Fruit fly (Drosophila melanogaster) whole organism, adult: ENCODE measurements around the gene CG43339.

ENCODE experiments used
- CG11617 ChIP-seq: fragments of 200-800 bp; sonication (Bioruptor generic); optimal IDR thresholded peaks from 2 replicates; lab custom pipeline; 2017; ENCODE audit warnings: mild to moderate bottlenecking, missing biosample characterization, missing genetic modification reagents, missing genetic modification characterization
- CG12768 ChIP-seq: fragments of 200-800 bp; sonication (Bioruptor generic); optimal IDR thresholded peaks from 2 replicates; lab custom pipeline; 2017; ENCODE audit warnings: missing biosample characterization, missing genetic modification characterization, mild to moderate bottlenecking, moderate library complexity, missing genetic modification reagents
- CG14711 ChIP-seq: fragments of 200-800 bp; sonication (Bioruptor generic); optimal IDR thresholded peaks from 2 replicates; lab custom pipeline; 2018; ENCODE audit warnings: missing biosample characterization, mild to moderate bottlenecking, missing genetic modification characterization, moderate library complexity
- CG1620 ChIP-seq: fragments of 200-800 bp; sonication (Bioruptor generic); optimal IDR thresholded peaks from 2 replicates; lab custom pipeline; 2016; ENCODE audit warnings: missing biosample characterization, missing genetic modification characterization
- CG33017 ChIP-seq: fragments of 200-800 bp; sonication (Bioruptor generic); optimal IDR thresholded peaks from 2 replicates; lab custom pipeline; 2018; ENCODE audit warnings: missing biosample characterization, mild to moderate bottlenecking, missing genetic modification characterization, moderate library complexity
- CG5204 ChIP-seq: fragments of 200-800 bp; sonication (Bioruptor generic); optimal IDR thresholded peaks from 2 replicates; lab custom pipeline; 2016; ENCODE audit warnings: missing biosample characterization, missing genetic modification characterization
- CG7045 ChIP-seq: fragments of 200-800 bp; sonication (Bioruptor generic); optimal IDR thresholded peaks from 2 replicates; lab custom pipeline; 2017; ENCODE audit warnings: missing biosample characterization, mild to moderate bottlenecking, missing genetic modification characterization
- CG7101 ChIP-seq: fragments of 200-800 bp; sonication (Bioruptor generic); optimal IDR thresholded peaks from 2 replicates; lab custom pipeline; 2018; ENCODE audit warnings: missing biosample characterization, mild to moderate bottlenecking, missing genetic modification characterization, moderate library complexity
- Clk ChIP-seq: fragments of 200-800 bp; sonication (Bioruptor generic); optimal IDR thresholded peaks from 2 replicates; lab custom pipeline; 2017; ENCODE audit warnings: missing biosample characterization, missing genetic modification characterization
- Crg-1 ChIP-seq: fragments of 200-800 bp; sonication (Bioruptor generic); optimal IDR thresholded peaks from 2 replicates; lab custom pipeline; 2016; ENCODE audit warnings: missing biosample characterization, missing genetic modification characterization
- Hr96 ChIP-seq: fragments of 200-800 bp; sonication (Bioruptor generic); optimal IDR thresholded peaks from 2 replicates; lab custom pipeline; 2016; ENCODE audit warnings: missing biosample characterization, missing genetic modification characterization
- Mnt ChIP-seq: fragments of 200-800 bp; sonication (Bioruptor generic); optimal IDR thresholded peaks from 2 replicates; lab custom pipeline; 2016; ENCODE audit warnings: missing biosample characterization, mild to moderate bottlenecking, missing genetic modification characterization
- bab1 ChIP-seq: fragments of 200-800 bp; sonication (Bioruptor generic); optimal IDR thresholded peaks from 3 replicates; lab custom pipeline; 2019; ENCODE audit warnings: missing biosample characterization, mild to moderate bottlenecking, missing genetic modification characterization, moderate library complexity
- cic ChIP-seq: fragments of 200-800 bp; sonication (Bioruptor generic); optimal IDR thresholded peaks from 2 replicates; lab custom pipeline; 2017; ENCODE audit warnings: missing biosample characterization, mild to moderate bottlenecking, missing genetic modification characterization, moderate library complexity
- cnc ChIP-seq, 2 experiments: fragments of >200 bp; optimal IDR thresholded peaks; 2 replicates each; lab custom pipeline; 2017
- kay ChIP-seq: fragments of 200-800 bp; sonication (Bioruptor generic); peaks from one replicate; lab custom pipeline; 2016; ENCODE audit warnings: missing biosample characterization, missing genetic modification characterization, borderline replicate concordance
- ovo ChIP-seq: fragments of 200-800 bp; sonication (Bioruptor generic); optimal IDR thresholded peaks from 2 replicates; lab custom pipeline; 2016; ENCODE audit warnings: missing biosample characterization, missing genetic modification characterization
- pad ChIP-seq: fragments of 200-800 bp; sonication (Bioruptor generic); optimal IDR thresholded peaks from 3 replicates; lab custom pipeline; 2017; ENCODE audit warnings: missing biosample characterization, missing genetic modification characterization, mild to moderate bottlenecking, moderate library complexity, missing genetic modification reagents
- tj ChIP-seq: fragments of 200-800 bp; sonication (Bioruptor generic); optimal IDR thresholded peaks from 3 replicates; lab custom pipeline; 2017; ENCODE audit warnings: missing biosample characterization, mild to moderate bottlenecking, missing genetic modification characterization, moderate library complexity
- toe ChIP-seq: fragments of 200-800 bp; sonication (Bioruptor generic); optimal IDR thresholded peaks from 2 replicates; lab custom pipeline; 2016; ENCODE audit warnings: missing biosample characterization, missing genetic modification characterization

The CG43339 gene

dm6 chr2L:18665952-18666606 is 7.0 kb downstream of the CG43339 start:
- TF ChIP-seq toe (GFP tag; lab: Kevin White, UChicago), result peak; percentile 35
- no peak for TF ChIP-seq tj
- TF ChIP-seq kay (GFP tag; lab: Kevin White, UChicago), result no peak
- TF ChIP-seq bab1 (GFP tag; lab: Kevin White, UChicago), result peak; percentile 14
- TF ChIP-seq CG1620 (GFP tag; lab: Kevin White, UChicago), result peak; percentile 43
- TF ChIP-seq ovo (GFP tag; lab: Kevin White, UChicago), result no peak
- TF ChIP-seq CG7045 (GFP tag; lab: Kevin White, UChicago), result no peak
- no peak for TF ChIP-seq CG14711 (tag; lab: Kevin White, UChicago)
- TF ChIP-seq Hr96 (GFP tag; lab: Kevin White, UChicago), result peak; percentile 2
- TF ChIP-seq CG5204 (GFP tag; lab: Kevin White, UChicago), result peak; percentile 50
- no peak for TF ChIP-seq CG12768 (GFP tag; lab: Kevin White, UChicago)
- TF ChIP-seq cnc (optimal IDR thresholded peaks at IDR 0.05; lab: Kevin White, UChicago), result no peak
- no peak for TF ChIP-seq pad

- no peak for TF ChIP-seq CG1620 (GFP tag; lab: Kevin White, UChicago)
Observed at dm6 chr2L:18664707-18665550, 8.2 kb downstream of the CG43339 start.

dm6 chr2L:18663395-18663794 is 9.7 kb downstream of the CG43339 start:
- TF ChIP-seq toe (GFP tag; lab: Kevin White, UChicago), result no peak
- peak; percentile 6 for TF ChIP-seq kay (GFP tag; lab: Kevin White, UChicago)
- no peak for TF ChIP-seq CG12768 (GFP tag; lab: Kevin White, UChicago)

dm6 chr2L:18658108-18658507 is 15.0 kb downstream of the CG43339 start:
- no peak for TF ChIP-seq CG5204 (GFP tag; lab: Kevin White, UChicago)
- no peak for TF ChIP-seq CG1620 (GFP tag; lab: Kevin White, UChicago)
- TF ChIP-seq CG14711 (tag; lab: Kevin White, UChicago), result no peak
- no peak for TF ChIP-seq Mnt (GFP tag; lab: Kevin White, UChicago)
- TF ChIP-seq CG7045 (GFP tag; lab: Kevin White, UChicago), result no peak
- no peak for TF ChIP-seq tj
- no peak for TF ChIP-seq CG33017 (tag; lab: Kevin White, UChicago)

- no peak for TF ChIP-seq Clk (GFP tag; lab: Kevin White, UChicago)
- TF ChIP-seq pad, result no peak
- TF ChIP-seq Mnt (GFP tag; lab: Kevin White, UChicago), result no peak
- no peak for TF ChIP-seq CG11617 (GFP tag; lab: Kevin White, UChicago)
- TF ChIP-seq CG5204 (GFP tag; lab: Kevin White, UChicago), result no peak
- no peak for TF ChIP-seq tj
- no peak for TF ChIP-seq cic
- TF ChIP-seq CG1620 (GFP tag; lab: Kevin White, UChicago), result no peak
- no peak for TF ChIP-seq Hr96 (GFP tag; lab: Kevin White, UChicago)
- TF ChIP-seq toe (GFP tag; lab: Kevin White, UChicago), result no peak
- no peak for TF ChIP-seq Crg-1 (GFP tag; lab: Kevin White, UChicago)
Observed at dm6 chr2L:18656691-18657237, 16.3 kb downstream of the CG43339 start.

- TF ChIP-seq CG7101 (tag; lab: Kevin White, UChicago), result no peak
- TF ChIP-seq CG14711 (tag; lab: Kevin White, UChicago), result peak; percentile 23
Observed at dm6 chr2L:18653328-18653675, 19.8 kb downstream of the CG43339 start.

- no peak for TF ChIP-seq cic
Observed at dm6 chr2L:18652663-18653327, 20.3 kb downstream of the CG43339 start, which contains the start of gene Cyp310a1. Cyp310a1 (minus strand) TSS chr2L:18653010.
